Worm (Caenorhabditis elegans) whole organism, L2 larva: ENCODE results near the gene F10E9.1.

Experiments used
- mdl-1 ChIP-seq, 2 experiments: fragments of 150-350 bp in 1 of 2; sonication (generic microtip) in 1 of 2; optimal IDR thresholded peaks; 2 replicates each; lab custom pipeline; 2017; ENCODE audit warnings: missing biosample characterization in 2 of 2, missing genetic modification characterization in 2 of 2
- nhr-10 ChIP-seq: sonication (generic microtip); optimal IDR thresholded peaks from 2 replicates; lab custom pipeline; 2017; ENCODE audit warnings: missing biosample characterization, missing genetic modification characterization
- nhr-11 ChIP-seq: fragments of 150-350 bp; optimal IDR thresholded peaks from 2 replicates; lab custom pipeline; 2014; ENCODE audit warnings: missing biosample characterization, missing genetic modification characterization
- nhr-6 ChIP-seq: fragments of 150-350 bp; optimal IDR thresholded peaks from 2 replicates; lab custom pipeline; 2014; ENCODE audit warnings: missing biosample characterization, missing genetic modification characterization
- nhr-77 ChIP-seq: fragments of 150-350 bp; optimal IDR thresholded peaks from 2 replicates; lab custom pipeline; 2014; ENCODE audit warnings: missing biosample characterization, missing genetic modification characterization
- zag-1 ChIP-seq: fragments of 150-350 bp; optimal IDR thresholded peaks from 2 replicates; lab custom pipeline; 2014; ENCODE audit warnings: missing biosample characterization, missing genetic modification characterization
- ztf-1 ChIP-seq: fragments of 200-800 bp; sonication (Bioruptor generic); conservative IDR thresholded peaks from 2 replicates; pipeline ENCODE4 v1.3.6; 2022; ENCODE audit warnings: missing genetic modification characterization, missing compliant biosample characterization

DNA sequence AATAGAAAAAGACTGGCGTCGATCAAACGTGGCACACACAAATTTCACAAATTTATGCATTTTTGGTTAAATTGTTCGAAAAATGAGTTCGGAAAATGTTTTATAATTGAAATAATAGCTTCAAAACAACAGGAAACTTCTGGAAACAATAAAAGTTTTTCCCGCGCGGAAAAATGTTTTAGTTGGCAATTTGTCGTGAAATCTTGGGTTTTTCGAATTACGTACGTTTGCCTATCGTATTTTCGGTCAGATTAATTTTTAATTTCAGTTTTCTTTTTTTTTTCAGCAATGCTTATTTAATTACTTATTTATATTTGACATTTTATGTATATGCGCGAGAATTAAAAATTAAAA is 32.5 kb downstream of the F10E9.1 start:
- no peak for TF ChIP-seq ztf-1
- TF ChIP-seq zag-1 (tag; lab: Kevin White, UChicago): no peak
- no peak for TF ChIP-seq mdl-1 (tag; optimal IDR thresholded peaks at IDR 0.05; lab: Kevin White, UChicago)
- TF ChIP-seq nhr-6 (tag; lab: Kevin White, UChicago): no peak
- TF ChIP-seq nhr-11 (tag; lab: Kevin White, UChicago): no peak
- TF ChIP-seq nhr-10 (tag; lab: Kevin White, UChicago): no peak
- no peak for TF ChIP-seq nhr-77 (tag; lab: Kevin White, UChicago)
